Fruit fly (Drosophila melanogaster) whole organism, pupa: ENCODE results near the gene CG13287.

Source experiments
- CG15710 ChIP-seq: fragments of 200-800 bp; sonication (Bioruptor generic); optimal IDR thresholded peaks from 2 replicates; lab custom pipeline; 2018; ENCODE audit warnings: missing biosample characterization, mild to moderate bottlenecking, missing genetic modification characterization, moderate library complexity
- CG4496 ChIP-seq: fragments of 200-800 bp; sonication (Bioruptor generic); IDR thresholded peaks from 3 replicates; pipeline ENCODE4 v1.3.6; 2022; ENCODE audit warnings: missing biosample characterization, missing genetic modification characterization
- EcR ChIP-seq: fragments of 200-800 bp; sonication (Bioruptor generic); optimal IDR thresholded peaks from 3 replicates; lab custom pipeline; 2019; ENCODE audit warnings: missing biosample characterization, missing genetic modification characterization, mild to moderate bottlenecking, moderate library complexity, missing genetic modification reagents

DNA sequence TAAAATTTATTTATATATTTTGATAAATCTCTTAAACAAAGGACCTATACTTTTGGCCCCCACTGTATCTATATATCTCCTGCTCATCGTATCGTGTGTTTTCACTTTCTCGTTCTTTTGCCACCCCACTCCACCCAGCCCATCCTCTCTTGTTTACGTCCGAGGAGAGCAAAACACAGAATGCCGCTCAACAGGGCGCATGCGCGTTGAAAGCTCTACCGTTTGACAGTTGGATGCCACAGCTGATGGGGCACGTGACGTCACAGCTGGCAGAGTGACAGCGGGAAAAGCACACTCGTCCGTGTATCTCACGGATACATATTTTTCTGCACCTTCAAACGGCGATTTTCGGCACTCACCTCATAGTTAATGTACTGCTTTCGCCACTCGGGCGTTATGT lies 38.7 kb downstream of the CG13287 start:
- TF ChIP-seq EcR (no peak), CG15710 (tag; lab: Kevin White, UChicago) (no peak), CG4496 (GFP tag; lab: Robert Waterston, UW) (no peak)
